Fruit fly (Drosophila melanogaster) S2 (cell line): ENCODE data around the gene CG14195.

Experiments
- CG8478 ChIP-seq: fragments of >200 bp; optimal IDR thresholded peaks from 2 replicates; lab custom pipeline; 2018
- CTCF ChIP-seq, 2 experiments: fragments of >200 bp; optimal IDR thresholded peaks; 2 replicates each; lab custom pipeline; 2018

- no peak for TF ChIP-seq CG8478 (lab: Kevin White, UChicago)
- no peak for TF ChIP-seq CTCF (optimal IDR thresholded peaks at IDR 0.05; lab: Kevin White, UChicago)
Observed at dm6 chrX:19248426-19249217, 36.7 kb upstream of the CG14195 start, which contains the start of gene Hs3st-B.
